Fruit fly (Drosophila melanogaster): Measurements from ENCODE around the gene Cyp4ae1.

Cyp4ae1 gene

DNA sequence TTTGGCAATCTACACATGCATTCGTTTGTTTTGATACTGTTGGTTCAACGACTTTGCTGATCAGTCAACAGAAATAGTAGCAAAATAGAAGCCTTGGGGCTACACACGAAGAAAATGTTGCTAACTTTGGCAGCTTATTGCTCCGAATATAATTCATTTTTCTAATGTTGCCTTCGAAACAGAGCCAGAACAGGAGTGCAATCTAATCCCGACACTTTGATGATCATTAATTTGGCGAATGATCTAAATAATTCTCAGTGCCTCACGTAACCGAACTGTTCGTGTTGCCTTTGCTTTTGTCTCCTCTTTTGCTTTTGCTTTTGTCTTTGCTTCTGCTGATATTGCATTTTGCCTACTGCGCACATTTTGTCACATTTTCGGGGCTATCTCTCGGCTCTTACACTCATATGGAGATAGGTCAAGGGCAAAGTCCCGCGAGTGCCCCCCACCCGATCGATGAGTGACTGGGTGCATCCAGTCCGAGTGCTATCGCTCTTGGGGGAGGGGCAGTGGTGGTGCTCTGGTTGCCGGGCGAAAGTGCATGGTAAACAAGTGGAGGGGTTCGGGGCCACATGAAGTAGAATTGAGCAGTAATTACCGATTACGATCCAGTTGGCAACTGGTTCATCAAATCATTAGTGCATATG is 17.4 kb downstream of the Cyp4ae1 start:
- TF ChIP-seq sens (GFP tag): peak; percentile 49
- TF ChIP-seq CG13287 (GFP tag; IDR thresholded peaks at IDR 0.05; ENCODE audit: partially characterized antibody): no peak
- TF ChIP-seq CG18619 (GFP tag; optimal IDR thresholded peaks at IDR 0.05): no peak
- TF ChIP-seq Med (GFP tag): peak; percentile 40
- TF ChIP-seq CG6689 (GFP tag; IDR thresholded peaks at IDR 0.05): 0 out of 2 replicates have a peak, but pooled peaks have one; percentile 26
- TF ChIP-seq CG10431 (GFP tag; optimal IDR thresholded peaks at IDR 0.05): no peak
- no peak for TF ChIP-seq CG1233 (GFP tag; optimal IDR thresholded peaks at IDR 0.05)
- TF ChIP-seq chn (GFP tag; optimal IDR thresholded peaks at IDR 0.05): no peak
- TF ChIP-seq pros (GFP tag; optimal IDR thresholded peaks at IDR 0.05): no peak
- TF ChIP-seq sim (GFP tag; IDR thresholded peaks at IDR 0.05): no peak
- TF ChIP-seq nerfin-2 (GFP tag; IDR thresholded peaks at IDR 0.05; ENCODE audit: partially characterized antibody): no peak
- no peak for TF ChIP-seq crol (GFP tag; IDR thresholded peaks at IDR 0.05)
- TF ChIP-seq Drgx (GFP tag; IDR thresholded peaks at IDR 0.05): peak; percentile 74
- TF ChIP-seq Dfd (GFP tag; optimal IDR thresholded peaks at IDR 0.05): no peak
- peak; percentile 47 for TF ChIP-seq nom (GFP tag; optimal IDR thresholded peaks at IDR 0.05)
- TF ChIP-seq ash1 (GFP tag; optimal IDR thresholded peaks at IDR 0.05): no peak
- peak; percentile 2 for TF ChIP-seq nmo (GFP tag; optimal IDR thresholded peaks at IDR 0.05)
- TF ChIP-seq ttk (GFP tag; IDR thresholded peaks at IDR 0.05): no peak
- peak in 1 of 2 experiments; percentile 43 for TF ChIP-seq Hr78 (GFP tag; optimal IDR thresholded peaks at IDR 0.05)
- TF ChIP-seq CG32532 (GFP tag; IDR thresholded peaks at IDR 0.05): no peak
- TF ChIP-seq Xrp1 (GFP tag; IDR thresholded peaks at IDR 0.05): peak; percentile 30; the same call in 1 of the 2 replicates
- TF ChIP-seq CG8765 (GFP tag; IDR thresholded peaks at IDR 0.05): no peak
- no peak for TF ChIP-seq Dip3 (GFP tag; optimal IDR thresholded peaks at IDR 0.05)
- peak; percentile 24 for TF ChIP-seq CG11504 (tag; optimal IDR thresholded peaks at IDR 0.05)
- no peak for TF ChIP-seq dm (GFP tag; optimal IDR thresholded peaks at IDR 0.05)
- no peak for TF ChIP-seq corto (GFP tag; optimal IDR thresholded peaks at IDR 0.05)
- no peak for TF ChIP-seq sc (optimal IDR thresholded peaks at IDR 0.05)
- no peak for TF ChIP-seq sc (GFP tag; optimal IDR thresholded peaks at IDR 0.05)
- no peak for TF ChIP-seq Camta (GFP tag; optimal IDR thresholded peaks at IDR 0.05)
- no peak for TF ChIP-seq unpg (GFP tag; optimal IDR thresholded peaks at IDR 0.05)
- no peak for TF ChIP-seq CG17912 (GFP tag; optimal IDR thresholded peaks at IDR 0.05)
- TF ChIP-seq da (GFP tag; optimal IDR thresholded peaks at IDR 0.05): no peak
- TF ChIP-seq CG17359 (tag; optimal IDR thresholded peaks at IDR 0.05): peak; percentile 6
- 0 out of 2 replicates have a peak, but pooled peaks have one; percentile 12 for TF ChIP-seq Ada2b (GFP tag; IDR thresholded peaks at IDR 0.05)
- TF ChIP-seq CG30431 (GFP tag; optimal IDR thresholded peaks at IDR 0.05): no peak
- no peak for TF ChIP-seq hkb (optimal IDR thresholded peaks at IDR 0.05)
- peak; percentile 39; the same call in 1 of the 2 replicates for TF ChIP-seq hkb (GFP tag; IDR thresholded peaks at IDR 0.05)
- TF ChIP-seq CG13775 (GFP tag; optimal IDR thresholded peaks at IDR 0.05): no peak
- no peak for TF ChIP-seq otp (GFP tag; IDR thresholded peaks at IDR 0.05)
- no peak for TF ChIP-seq jing (GFP tag; optimal IDR thresholded peaks at IDR 0.05)
- TF ChIP-seq Trl (optimal IDR thresholded peaks at IDR 0.05): no peak
- no peak for TF ChIP-seq Trl (GFP tag; optimal IDR thresholded peaks at IDR 0.05)
- 0 out of 2 replicates have a peak, but pooled peaks have one; percentile 36 for TF ChIP-seq ara (GFP tag; IDR thresholded peaks at IDR 0.05)
- peak; percentile 16 for TF ChIP-seq lbe (GFP tag; optimal IDR thresholded peaks at IDR 0.05)
- TF ChIP-seq Dek (tag; optimal IDR thresholded peaks at IDR 0.05): no peak
- TF ChIP-seq dimm (GFP tag; IDR thresholded peaks at IDR 0.05): no peak
- TF ChIP-seq gsb (GFP tag; IDR thresholded peaks at IDR 0.05): no peak
- TF ChIP-seq pan (optimal IDR thresholded peaks at IDR 0.05): no peak
- TF ChIP-seq pan (GFP tag; optimal IDR thresholded peaks at IDR 0.05 in 1 of 2, IDR thresholded peaks at IDR 0.05 in 1 of 2): peak in 1 of 2 experiments; percentile 24
- 0 out of 3 replicates have a peak, but pooled peaks have one; percentile 8 for TF ChIP-seq row (GFP tag; IDR thresholded peaks at IDR 0.05)
- peak; percentile 6 for TF ChIP-seq Ets65A (GFP tag)
- TF ChIP-seq CG1024 (GFP tag; IDR thresholded peaks at IDR 0.05): no peak
